Worm (Caenorhabditis elegans): Measurements from ENCODE around the gene rml-1.
"Not testable (repeated sequence)": the region's sequence is repeated elsewhere in the genome, so short reads cannot be mapped to it uniquely, and the experiment has no call there.

Gene rml-1

ce11 chrIII:13751144-13751543 lies 16.7 kb downstream of the rml-1 start, which contains the start of gene mlc-7:
mlc-7 (plus strand) TSS chrIII:13751444.
- TF ChIP-seq nhr-42, D1046.2, Y75B8A.6 (GFP tag; IDR thresholded peaks at IDR 0.05): not testable (repeated sequence)

- TF ChIP-seq aly-2 (tag; optimal IDR thresholded peaks at IDR 0.05) = no peak
- TF ChIP-seq egl-27 (tag; optimal IDR thresholded peaks at IDR 0.05) = no peak
- TF ChIP-seq lsy-2 (tag; optimal IDR thresholded peaks at IDR 0.05) = no peak
- no peak for TF ChIP-seq dve-1 (tag; optimal IDR thresholded peaks at IDR 0.05; ENCODE audit: insufficient read depth)
- TF ChIP-seq hlh-30 (tag; optimal IDR thresholded peaks at IDR 0.05; ENCODE audit: insufficient read depth) = no peak
- 0 out of 2 replicates have a peak, but pooled peaks have one; percentile 28 for TF ChIP-seq hmg-1.1 (GFP tag; IDR thresholded peaks at IDR 0.05)
- TF ChIP-seq nhr-76 (tag; optimal IDR thresholded peaks at IDR 0.05) = no peak
- no peak for TF ChIP-seq zip-11 (GFP tag; IDR thresholded peaks at IDR 0.05)
- 0 out of 2 replicates have a peak, but pooled peaks have one; percentile 47 for TF ChIP-seq pha-4 (GFP tag; IDR thresholded peaks at IDR 0.05)
- TF ChIP-seq pha-4 (tag; optimal IDR thresholded peaks at IDR 0.05) = no peak
- no peak for TF ChIP-seq ceh-28 (tag; optimal IDR thresholded peaks at IDR 0.05)
- TF ChIP-seq dmd-6 (GFP tag; IDR thresholded peaks at IDR 0.05) = no peak
- TF ChIP-seq arid-1 (GFP tag; conservative IDR thresholded peaks at IDR 0.05) = no peak
- TF ChIP-seq pqm-1 (tag; optimal IDR thresholded peaks at IDR 0.05) = no peak
- no peak for TF ChIP-seq nhr-102 (tag; optimal IDR thresholded peaks at IDR 0.05)
- peak; percentile 15 for TF ChIP-seq aha-1 (tag)
- TF ChIP-seq set-16 (GFP tag; IDR thresholded peaks at IDR 0.05) = peak; percentile 77
Measured at ce11 chrIII:13748312-13748711, 19.6 kb downstream of the rml-1 start, which contains the start of gene K08E3.2. K08E3.2 (minus strand) TSS chrIII:13748686.

ce11 chrIII:13743922-13744321 lies 24.0 kb downstream of the rml-1 start, which contains the start of gene tyr-2:
tyr-2 (plus strand) TSS chrIII:13744222.
- TF ChIP-seq dmd-6 (GFP tag; IDR thresholded peaks at IDR 0.05) (no peak), cey-2 (tag; optimal IDR thresholded peaks at IDR 0.05; ENCODE audit: borderline replicate concordance, insufficient read depth) (no peak), ZK546.5 (tag; optimal IDR thresholded peaks at IDR 0.05) (no peak), nhr-28 (tag; optimal IDR thresholded peaks at IDR 0.05) (no peak), nhr-77 (tag; optimal IDR thresholded peaks at IDR 0.05) (no peak), T20F7.1 (GFP tag; optimal IDR thresholded peaks at IDR 0.05) (no peak), nhr-237 (tag; optimal IDR thresholded peaks at IDR 0.05) (no peak), nhr-42 (GFP tag; IDR thresholded peaks at IDR 0.05) (no peak), spr-1 (tag; optimal IDR thresholded peaks at IDR 0.05) (no peak), Y75B8A.6 (GFP tag; IDR thresholded peaks at IDR 0.05) (no peak), saeg-2 (GFP tag; IDR thresholded peaks at IDR 0.05) (no peak)

DNA sequence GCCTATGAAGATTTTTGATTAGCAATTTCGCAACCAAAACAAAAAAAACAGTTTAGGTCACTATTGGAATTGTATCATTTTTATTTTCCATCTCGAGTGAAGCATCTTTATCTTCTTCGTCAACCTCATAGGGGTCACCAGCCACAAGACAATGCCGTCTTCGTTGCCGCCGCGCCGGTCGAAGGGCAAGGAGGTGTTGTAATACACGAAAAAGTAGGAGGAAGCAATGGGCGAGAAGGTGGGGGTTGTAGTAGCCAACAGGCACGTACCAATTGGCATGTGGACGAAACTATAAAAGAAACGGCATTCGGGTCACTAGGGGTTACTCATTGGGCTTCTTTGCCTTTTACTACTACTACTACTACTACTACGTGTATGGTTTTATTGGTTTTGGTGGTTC lies 25.9 kb downstream of the rml-1 start:
- TF ChIP-seq unc-62 (GFP tag; optimal IDR thresholded peaks at IDR 0.05 in 1 of 2) = peak in 1 of 2 experiments; percentile 64
- TF ChIP-seq unc-62 (tag; optimal IDR thresholded peaks at IDR 0.05) = no peak
- TF ChIP-seq skn-1 (tag; optimal IDR thresholded peaks at IDR 0.05) = no peak

DNA sequence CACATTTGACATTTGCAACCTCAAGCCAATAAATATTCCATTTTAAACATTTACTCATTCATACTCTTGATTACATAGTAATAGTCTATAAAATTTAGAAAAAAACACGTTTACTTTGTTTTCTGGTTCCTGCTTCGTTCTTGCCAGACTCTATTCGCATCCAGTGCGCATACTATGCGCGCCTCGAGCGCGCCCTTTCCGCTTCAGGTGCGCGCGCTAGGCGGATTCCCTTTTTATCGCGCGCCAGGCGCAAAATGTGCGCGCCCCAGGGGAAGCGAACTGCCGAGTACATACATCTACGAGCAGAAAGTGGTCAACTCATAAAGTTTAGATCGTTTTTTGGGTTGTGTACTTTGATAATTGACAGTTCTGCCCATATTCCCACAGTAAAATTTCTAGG lies 26.5 kb downstream of the rml-1 start:
- TF ChIP-seq hlh-30 (tag; optimal IDR thresholded peaks at IDR 0.05; ENCODE audit: insufficient read depth) (no peak), F37D6.2 (tag; optimal IDR thresholded peaks at IDR 0.05) (no peak), madf-5 (GFP tag; IDR thresholded peaks at IDR 0.05) (peak in 1 of 2 experiments; percentile 58; a peak in 1 of 4 replicates), dmd-8 (GFP tag; IDR thresholded peaks at IDR 0.05) (no peak), tra-1 (GFP tag; IDR thresholded peaks at IDR 0.05) (no peak), set-16 (GFP tag; IDR thresholded peaks at IDR 0.05) (peak; percentile 62; the same call in 1 of the 2 replicates), snpc-1.2 (GFP tag; IDR thresholded peaks at IDR 0.05) (peak; percentile 39; the same call in 1 of the 2 replicates), lim-7 (GFP tag; IDR thresholded peaks at IDR 0.05) (0 out of 2 replicates have a peak, but pooled peaks have one; percentile 14)
